Fruit fly (Drosophila melanogaster): ENCODE data around the gene CG18599.

The CG18599 gene

dm6 chr3R:18301569-18301968 is 34.0 kb downstream of the CG18599 start, which contains the start of gene Polr1E:
Polr1E (minus strand) TSS chr3R:18301728.
- TF ChIP-seq noc (tag; optimal IDR thresholded peaks at IDR 0.05) = no peak

- no peak for TF ChIP-seq noc (tag; optimal IDR thresholded peaks at IDR 0.05)
Observed at dm6 chr3R:18302749-18303148, 35.2 kb downstream of the CG18599 start, which contains the start of gene CG7126. CG7126 (minus strand) TSS chr3R:18302849.

dm6 chr3R:18309910-18310309 is 42.3 kb downstream of the CG18599 start:
- TF ChIP-seq noc (tag; optimal IDR thresholded peaks at IDR 0.05) = no peak

dm6 chr3R:18310766-18311367 is 43.3 kb downstream of the CG18599 start:
- TF ChIP-seq noc (tag; optimal IDR thresholded peaks at IDR 0.05) = no peak

- TF ChIP-seq noc (tag; optimal IDR thresholded peaks at IDR 0.05) = peak; percentile 10
Observed at dm6 chr3R:18311368-18311919, 43.9 kb downstream of the CG18599 start.

dm6 chr3R:18312761-18313160 is 45.2 kb downstream of the CG18599 start:
- TF ChIP-seq noc (tag; optimal IDR thresholded peaks at IDR 0.05) = peak; percentile 30

dm6 chr3R:18314320-18314719 is 46.7 kb downstream of the CG18599 start, which contains the start of gene PKD:
PKD (minus strand) TSS chr3R:18314407.
- TF ChIP-seq noc (tag; optimal IDR thresholded peaks at IDR 0.05) = no peak

dm6 chr3R:18314824-18315690 is 47.5 kb downstream of the CG18599 start:
- TF ChIP-seq noc (tag; optimal IDR thresholded peaks at IDR 0.05) = no peak

Data from whole organism, larva.